Fruit fly (Drosophila melanogaster): ENCODE results near the gene CG14137.

dm6 chr3L:11591131-11591530 is 8.7 kb downstream of the CG14137 start, which contains the start of gene CG33268:
- TF ChIP-seq CTCF (optimal IDR thresholded peaks at IDR 0.05) (no peak), CG8478 (optimal IDR thresholded peaks at IDR 0.05) (no peak)

Measured in S2 (cell line).